In the genomic region with DNA sequence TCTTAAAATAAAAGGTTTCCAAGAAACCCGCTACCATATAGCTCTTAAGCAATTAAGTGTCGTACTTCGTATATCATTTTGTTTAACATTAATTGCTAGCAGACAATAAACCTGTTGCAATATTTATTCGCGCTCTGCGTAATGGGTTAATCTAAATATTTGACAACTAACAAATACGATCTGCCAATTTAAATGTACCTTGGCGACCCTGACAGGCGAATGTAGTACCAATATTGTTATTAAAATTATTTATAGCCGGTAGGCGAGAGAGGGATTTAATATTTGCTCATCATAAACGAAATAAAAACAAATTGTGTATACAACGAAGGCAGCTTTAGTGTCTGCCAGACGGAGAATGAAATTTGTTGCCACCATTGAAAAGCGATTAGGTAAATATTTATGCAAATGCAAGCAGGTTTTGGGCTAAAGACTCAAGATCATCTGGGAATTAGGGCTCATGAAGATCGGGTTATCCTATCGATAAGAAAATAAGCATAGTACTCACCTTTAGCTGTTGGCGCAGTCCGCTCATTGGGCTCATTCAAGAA, we compare ENCODE assay signal across 1 fruit fly cellular context.
TF ChIP-seq lines count a peak whose summit lies in the region.

No protein-coding gene starts in this region.

TF ChIP-seq in whole organism, embryonic, 481 proteins besides CTCF, POLR2A, EP300 and RAD21 (continued from another document and continues in another):
- TF ChIP-seq CG11398 (GFP tag; optimal IDR thresholded peaks at IDR 0.05; lab: Kevin White, UChicago) (no peak), CG31441 (GFP tag; IDR thresholded peaks at IDR 0.05; lab: Robert Waterston, UW) (no peak), fru (optimal IDR thresholded peaks at IDR 0.05; lab: Kevin White, UChicago) (no peak), Trl (optimal IDR thresholded peaks at IDR 0.05; lab: Kevin White, UChicago) (no peak), Trl (GFP tag; optimal IDR thresholded peaks at IDR 0.05; lab: Kevin White, UChicago) (no peak), CG7839 (tag; optimal IDR thresholded peaks at IDR 0.05; lab: Kevin White, UChicago) (peak; percentile 22), CG18476 (GFP tag; optimal IDR thresholded peaks at IDR 0.05; lab: Kevin White, UChicago) (peak; percentile 47), twi (tag; optimal IDR thresholded peaks at IDR 0.05; lab: Kevin White, UChicago) (no peak), ara (GFP tag; IDR thresholded peaks at IDR 0.05; lab: Robert Waterston, UW) (no peak), tgo (GFP tag; IDR thresholded peaks at IDR 0.05; lab: Robert Waterston, UW) (no peak), insv (GFP tag; optimal IDR thresholded peaks at IDR 0.05; lab: Kevin White, UChicago) (no peak), CG2129 (GFP tag; IDR thresholded peaks at IDR 0.05; lab: Robert Waterston, UW; ENCODE audit: partially characterized antibody) (no peak), Sry-δ (GFP tag; optimal IDR thresholded peaks at IDR 0.05; lab: Kevin White, UChicago) (no peak), CG13775 (GFP tag; optimal IDR thresholded peaks at IDR 0.05; lab: Kevin White, UChicago) (no peak), CG1603 (tag; optimal IDR thresholded peaks at IDR 0.05; lab: Kevin White, UChicago) (no peak), CG33213 (GFP tag; optimal IDR thresholded peaks at IDR 0.05; lab: Kevin White, UChicago) (no peak), Atf6 (GFP tag; IDR thresholded peaks at IDR 0.05; lab: Robert Waterston, UW) (0 out of 2 replicates have a peak, but pooled peaks have one; percentile 26), gsb (GFP tag; IDR thresholded peaks at IDR 0.05; lab: Robert Waterston, UW) (no peak), CG7372 (GFP tag; IDR thresholded peaks at IDR 0.05; lab: Robert Waterston, UW) (no peak), tup (GFP tag; optimal IDR thresholded peaks at IDR 0.05; lab: Kevin White, UChicago) (no peak), CG17912 (GFP tag; optimal IDR thresholded peaks at IDR 0.05; lab: Kevin White, UChicago) (no peak), nom (GFP tag; optimal IDR thresholded peaks at IDR 0.05; lab: Kevin White, UChicago) (no peak), Meics (GFP tag; optimal IDR thresholded peaks at IDR 0.05; lab: Kevin White, UChicago) (peak; percentile 45), CG5245 (GFP tag; optimal IDR thresholded peaks at IDR 0.05; lab: Kevin White, UChicago) (no peak), CG12219 (GFP tag; optimal IDR thresholded peaks at IDR 0.05; lab: Kevin White, UChicago) (no peak), her (GFP tag; optimal IDR thresholded peaks at IDR 0.05; lab: Kevin White, UChicago) (no peak), luna (GFP tag; optimal IDR thresholded peaks at IDR 0.05; lab: Kevin White, UChicago) (no peak), vvl (GFP tag; IDR thresholded peaks at IDR 0.05; lab: Robert Waterston, UW) (no peak), sug (tag; optimal IDR thresholded peaks at IDR 0.05; lab: Kevin White, UChicago) (peak; percentile 19), CG11723 (GFP tag; optimal IDR thresholded peaks at IDR 0.05; lab: Kevin White, UChicago) (no peak), sens-2 (GFP tag; IDR thresholded peaks at IDR 0.05; lab: Robert Waterston, UW) (no peak), CG43689 (GFP tag; IDR thresholded peaks at IDR 0.05; lab: Robert Waterston, UW) (no peak), CG2712 (tag; optimal IDR thresholded peaks at IDR 0.05; lab: Kevin White, UChicago) (no peak), CG12236 (GFP tag; optimal IDR thresholded peaks at IDR 0.05; lab: Kevin White, UChicago) (no peak), CG6854 (GFP tag; optimal IDR thresholded peaks at IDR 0.05; lab: Kevin White, UChicago) (peak; percentile 41), esg (GFP tag; conservative IDR thresholded peaks at IDR 0.05; lab: Robert Waterston, UW) (no peak), ewg (GFP tag; optimal IDR thresholded peaks at IDR 0.05; lab: Kevin White, UChicago) (no peak), CG10209 (GFP tag; optimal IDR thresholded peaks at IDR 0.05; lab: Kevin White, UChicago) (peak; percentile 45), CG15696 (tag; optimal IDR thresholded peaks at IDR 0.05; lab: Kevin White, UChicago) (no peak), CG11456 (GFP tag; IDR thresholded peaks at IDR 0.05; lab: Robert Waterston, UW) (no peak), CG8359 (GFP tag; optimal IDR thresholded peaks at IDR 0.05; lab: Kevin White, UChicago; ENCODE audit: borderline replicate concordance) (no peak), disco-r (GFP tag; optimal IDR thresholded peaks at IDR 0.05; lab: Kevin White, UChicago) (no peak), CG3726 (GFP tag; IDR thresholded peaks at IDR 0.05; lab: Robert Waterston, UW) (no peak), BEAF-32 (GFP tag; optimal IDR thresholded peaks at IDR 0.05; lab: Kevin White, UChicago) (no peak), Doc2 (GFP tag; IDR thresholded peaks at IDR 0.05; lab: Robert Waterston, UW) (no peak), gfzf (GFP tag; optimal IDR thresholded peaks at IDR 0.05; lab: Kevin White, UChicago) (no peak), Dfd (GFP tag; optimal IDR thresholded peaks at IDR 0.05; lab: Kevin White, UChicago) (no peak), CG4617 (GFP tag; optimal IDR thresholded peaks at IDR 0.05; lab: Kevin White, UChicago; ENCODE audit: borderline replicate concordance) (no peak), vnd (GFP tag; IDR thresholded peaks at IDR 0.05; lab: Robert Waterston, UW; ENCODE audit: partially characterized antibody) (no peak), CG14860 (GFP tag; IDR thresholded peaks at IDR 0.05; lab: Robert Waterston, UW; ENCODE audit: partially characterized antibody) (no peak), Oaz (GFP tag; IDR thresholded peaks at IDR 0.05; lab: Robert Waterston, UW) (no peak), CG17328 (GFP tag; IDR thresholded peaks at IDR 0.05; lab: Robert Waterston, UW) (no peak), CG14441 (GFP tag; IDR thresholded peaks at IDR 0.05; lab: Robert Waterston, UW) (no peak), CG2199 (GFP tag; IDR thresholded peaks at IDR 0.05; lab: Robert Waterston, UW) (no peak), HLHmδ (GFP tag; optimal IDR thresholded peaks at IDR 0.05; lab: Kevin White, UChicago) (no peak), Optix (GFP tag; IDR thresholded peaks at IDR 0.05; lab: Robert Waterston, UW) (no peak), Adf1 (GFP tag; IDR thresholded peaks at IDR 0.05; lab: Robert Waterston, UW) (no peak), CG6654 (GFP tag; optimal IDR thresholded peaks at IDR 0.05; lab: Kevin White, UChicago) (no peak), CG14667 (GFP tag; IDR thresholded peaks at IDR 0.05; lab: Robert Waterston, UW) (no peak), seq (GFP tag; IDR thresholded peaks at IDR 0.05; lab: Robert Waterston, UW) (no peak), CG10654 (GFP tag; optimal IDR thresholded peaks at IDR 0.05; lab: Kevin White, UChicago) (no peak), ac (GFP tag; optimal IDR thresholded peaks at IDR 0.05; lab: Kevin White, UChicago) (no peak), unc-4 (GFP tag; IDR thresholded peaks at IDR 0.05; lab: Robert Waterston, UW; ENCODE audit: partially characterized antibody) (no peak), CG10431 (GFP tag; optimal IDR thresholded peaks at IDR 0.05; lab: Kevin White, UChicago) (no peak), usp (GFP tag; optimal IDR thresholded peaks at IDR 0.05; lab: Kevin White, UChicago) (no peak), row (GFP tag; IDR thresholded peaks at IDR 0.05; lab: Robert Waterston, UW) (no peak), Aef1 (GFP tag; IDR thresholded peaks at IDR 0.05; lab: Robert Waterston, UW) (no peak), yki (optimal IDR thresholded peaks at IDR 0.05; lab: Kevin White, UChicago) (no peak), ato (GFP tag; IDR thresholded peaks at IDR 0.05; lab: Robert Waterston, UW; ENCODE audit: partially characterized antibody) (no peak), Myb (GFP tag; optimal IDR thresholded peaks at IDR 0.05; lab: Kevin White, UChicago) (no peak), dati (GFP tag; IDR thresholded peaks at IDR 0.05; lab: Robert Waterston, UW) (no peak), Eip74EF (GFP tag; optimal IDR thresholded peaks at IDR 0.05; lab: Kevin White, UChicago) (no peak), CG7556 (GFP tag; optimal IDR thresholded peaks at IDR 0.05; lab: Kevin White, UChicago) (peak; percentile 38), Ptx1 (GFP tag; IDR thresholded peaks at IDR 0.05; lab: Robert Waterston, UW) (no peak), al (GFP tag; IDR thresholded peaks at IDR 0.05; lab: Robert Waterston, UW) (no peak), dan (GFP tag; IDR thresholded peaks at IDR 0.05; lab: Robert Waterston, UW) (no peak), CG12299 (tag; optimal IDR thresholded peaks at IDR 0.05; lab: Kevin White, UChicago) (peak; percentile 16), dysf (GFP tag; IDR thresholded peaks at IDR 0.05; lab: Robert Waterston, UW) (peak; percentile 28; the same call in 1 of the 3 replicates), Fer2 (tag; optimal IDR thresholded peaks at IDR 0.05; lab: Kevin White, UChicago) (peak; percentile 9), Vsx1 (GFP tag; optimal IDR thresholded peaks at IDR 0.05; lab: Kevin White, UChicago) (peak; percentile 17), CG1647 (GFP tag; optimal IDR thresholded peaks at IDR 0.05; lab: Kevin White, UChicago) (no peak), nmo (GFP tag; optimal IDR thresholded peaks at IDR 0.05; lab: Kevin White, UChicago) (no peak), CG17568 (GFP tag; optimal IDR thresholded peaks at IDR 0.05; lab: Kevin White, UChicago) (peak; percentile 54), CG3995 (GFP tag; optimal IDR thresholded peaks at IDR 0.05; lab: Kevin White, UChicago) (no peak), CG3163 (GFP tag; optimal IDR thresholded peaks at IDR 0.05; lab: Kevin White, UChicago) (no peak), mirr (GFP tag; optimal IDR thresholded peaks at IDR 0.05; lab: Kevin White, UChicago) (peak; percentile 27), lbe (GFP tag; optimal IDR thresholded peaks at IDR 0.05; lab: Kevin White, UChicago) (no peak), sc (optimal IDR thresholded peaks at IDR 0.05; lab: Kevin White, UChicago) (no peak), sc (GFP tag; optimal IDR thresholded peaks at IDR 0.05; lab: Kevin White, UChicago) (no peak), CG6683 (GFP tag; optimal IDR thresholded peaks at IDR 0.05; lab: Kevin White, UChicago) (peak; percentile 3), Bteb2 (GFP tag; optimal IDR thresholded peaks at IDR 0.05; lab: Kevin White, UChicago) (peak; percentile 23), Nf-YC (tag; optimal IDR thresholded peaks at IDR 0.05; lab: Kevin White, UChicago) (no peak), stwl (tag; optimal IDR thresholded peaks at IDR 0.05; lab: Kevin White, UChicago) (no peak), CG10274 (GFP tag; optimal IDR thresholded peaks at IDR 0.05; lab: Kevin White, UChicago) (no peak), NfI (GFP tag; optimal IDR thresholded peaks at IDR 0.05; lab: Kevin White, UChicago) (peak; percentile 22), pita (GFP tag; optimal IDR thresholded peaks at IDR 0.05; lab: Kevin White, UChicago) (no peak), PHDP (tag; optimal IDR thresholded peaks at IDR 0.05; lab: Kevin White, UChicago) (peak; percentile 61), zfh1 (GFP tag; IDR thresholded peaks at IDR 0.05; lab: Robert Waterston, UW) (no peak), E2f1 (GFP tag; IDR thresholded peaks at IDR 0.05; lab: Robert Waterston, UW) (no peak), ro (GFP tag; IDR thresholded peaks at IDR 0.05; lab: Robert Waterston, UW) (no peak), Hey (tag; optimal IDR thresholded peaks at IDR 0.05; lab: Kevin White, UChicago) (no peak), psq (GFP tag; optimal IDR thresholded peaks at IDR 0.05; lab: Kevin White, UChicago) (no peak), Hr3 (GFP tag; optimal IDR thresholded peaks at IDR 0.05; lab: Kevin White, UChicago) (no peak), bbx (GFP tag; IDR thresholded peaks at IDR 0.05; lab: Robert Waterston, UW; ENCODE audit: partially characterized antibody) (no peak), CG4854 (GFP tag; optimal IDR thresholded peaks at IDR 0.05; lab: Kevin White, UChicago) (no peak), CG12769 (tag; optimal IDR thresholded peaks at IDR 0.05; lab: Kevin White, UChicago) (peak; percentile 47), NFAT (GFP tag; IDR thresholded peaks at IDR 0.05; lab: Robert Waterston, UW) (no peak), Ravus (GFP tag; IDR thresholded peaks at IDR 0.05; lab: Robert Waterston, UW) (no peak), MBD-R2 (GFP tag; IDR thresholded peaks at IDR 0.05; lab: Robert Waterston, UW) (no peak), tio (GFP tag; optimal IDR thresholded peaks at IDR 0.05; lab: Kevin White, UChicago) (no peak), CG17361 (GFP tag; IDR thresholded peaks at IDR 0.05; lab: Robert Waterston, UW) (no peak), CG6175 (GFP tag; IDR thresholded peaks at IDR 0.05; lab: Robert Waterston, UW) (no peak), emc (GFP tag; optimal IDR thresholded peaks at IDR 0.05; lab: Kevin White, UChicago) (no peak), CG8924 (tag; optimal IDR thresholded peaks at IDR 0.05; lab: Kevin White, UChicago) (peak; percentile 8), ham (GFP tag; IDR thresholded peaks at IDR 0.05; lab: Robert Waterston, UW) (no peak), CG6765 (GFP tag; optimal IDR thresholded peaks at IDR 0.05; lab: Kevin White, UChicago) (peak; percentile 23), CG31365 (tag; optimal IDR thresholded peaks at IDR 0.05; lab: Kevin White, UChicago) (no peak), CG17385 (GFP tag; optimal IDR thresholded peaks at IDR 0.05; lab: Kevin White, UChicago) (no peak), CG8765 (GFP tag; IDR thresholded peaks at IDR 0.05; lab: Robert Waterston, UW) (no peak), caup (GFP tag; optimal IDR thresholded peaks at IDR 0.05; lab: Kevin White, UChicago; ENCODE audit: severe bottlenecking) (peak; percentile 77), lov (optimal IDR thresholded peaks at IDR 0.05; lab: Kevin White, UChicago) (no peak), lov (GFP tag; IDR thresholded peaks at IDR 0.05; lab: Robert Waterston, UW) (no peak), sim (GFP tag; IDR thresholded peaks at IDR 0.05; lab: Robert Waterston, UW) (no peak), amos (GFP tag; IDR thresholded peaks at IDR 0.05; lab: Robert Waterston, UW; ENCODE audit: partially characterized antibody) (no peak), CG15514 (GFP tag; optimal IDR thresholded peaks at IDR 0.05; lab: Kevin White, UChicago) (peak; percentile 64), TFAM (GFP tag; optimal IDR thresholded peaks at IDR 0.05; lab: Kevin White, UChicago) (no peak), gem (tag; optimal IDR thresholded peaks at IDR 0.05; lab: Kevin White, UChicago) (peak; percentile 35), CG10565 (GFP tag; optimal IDR thresholded peaks at IDR 0.05; lab: Kevin White, UChicago) (no peak), Hmr (GFP tag; optimal IDR thresholded peaks at IDR 0.05; lab: Kevin White, UChicago) (peak; percentile 72), jing (GFP tag; optimal IDR thresholded peaks at IDR 0.05; lab: Kevin White, UChicago) (no peak), abd-A (tag; optimal IDR thresholded peaks at IDR 0.05; lab: Kevin White, UChicago) (no peak), sisA (GFP tag; IDR thresholded peaks at IDR 0.05; lab: Robert Waterston, UW) (no peak), ase (GFP tag; IDR thresholded peaks at IDR 0.05; lab: Robert Waterston, UW) (no peak)
